Fruit fly (Drosophila melanogaster): ENCODE results near the gene CG43403.

Gene CG43403

DNA sequence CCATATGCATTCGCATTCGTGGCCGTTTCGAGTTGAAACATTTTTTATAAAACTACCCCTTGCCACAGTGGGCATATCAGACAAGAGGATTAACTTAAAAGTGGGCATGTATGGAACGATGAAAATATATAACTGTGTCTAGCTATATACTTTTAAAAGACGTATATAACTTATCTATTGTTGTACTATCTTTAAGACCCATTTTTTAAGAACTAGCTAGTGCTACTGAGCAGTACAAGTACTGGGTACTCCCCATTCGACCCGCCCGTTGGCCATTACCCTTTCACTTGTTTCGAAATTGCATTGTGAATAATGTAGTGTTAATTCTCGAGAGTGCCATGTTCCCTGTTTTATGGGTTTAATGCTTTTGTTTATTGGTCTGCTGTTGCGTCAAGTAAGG is 13.3 kb upstream of the CG43403 start:
- TF ChIP-seq lola (GFP tag; optimal IDR thresholded peaks at IDR 0.05), result no peak
- TF ChIP-seq fru (GFP tag; optimal IDR thresholded peaks at IDR 0.05), result peak; percentile 8
- no peak for TF ChIP-seq Sp1 (GFP tag; optimal IDR thresholded peaks at IDR 0.05)
- TF ChIP-seq OdsH (GFP tag; optimal IDR thresholded peaks at IDR 0.05), result no peak
- TF ChIP-seq Rel (GFP tag; optimal IDR thresholded peaks at IDR 0.05), result no peak
- no peak for TF ChIP-seq Rel (tag; optimal IDR thresholded peaks at IDR 0.05)
- TF ChIP-seq foxo (GFP tag; optimal IDR thresholded peaks at IDR 0.05), result peak in 1 of 2 experiments; percentile 12

DNA sequence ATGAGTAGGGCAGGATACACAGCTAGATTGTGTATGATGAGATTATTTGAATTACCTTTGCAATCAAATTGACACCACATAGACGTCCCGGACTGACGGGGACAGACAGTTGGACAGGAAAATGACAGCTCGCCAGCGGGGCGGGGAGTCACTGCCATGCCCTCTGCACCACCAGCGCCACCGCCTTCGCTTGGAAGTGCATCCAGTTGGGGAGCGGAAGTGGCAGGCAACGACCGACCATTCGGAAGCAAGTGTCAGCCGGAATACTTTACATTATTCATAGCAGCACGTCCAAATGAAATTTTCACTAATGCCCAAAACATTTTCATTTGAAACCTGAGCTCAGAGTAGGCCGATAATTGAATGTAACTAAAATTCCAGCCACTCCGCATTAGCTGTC is 10.3 kb upstream of the CG43403 start, which contains the start of gene CG15395:
CG15395 (plus strand) TSS at position 301 of the 400 bp plus-strand sequence.
- TF ChIP-seq br (GFP tag; optimal IDR thresholded peaks at IDR 0.05) (no peak), Sp1 (GFP tag; optimal IDR thresholded peaks at IDR 0.05) (no peak), psq (GFP tag; optimal IDR thresholded peaks at IDR 0.05) (no peak), Myc (optimal IDR thresholded peaks at IDR 0.05) (no peak), Dif (GFP tag; optimal IDR thresholded peaks at IDR 0.05; ENCODE audit: partially characterized antibody) (no peak), foxo (GFP tag; optimal IDR thresholded peaks at IDR 0.05) (no peak), brk (GFP tag; optimal IDR thresholded peaks at IDR 0.05) (no peak), Vsx2 (GFP tag; optimal IDR thresholded peaks at IDR 0.05; ENCODE audit: partially characterized antibody) (no peak), dmrt93B (GFP tag; optimal IDR thresholded peaks at IDR 0.05) (no peak)

DNA sequence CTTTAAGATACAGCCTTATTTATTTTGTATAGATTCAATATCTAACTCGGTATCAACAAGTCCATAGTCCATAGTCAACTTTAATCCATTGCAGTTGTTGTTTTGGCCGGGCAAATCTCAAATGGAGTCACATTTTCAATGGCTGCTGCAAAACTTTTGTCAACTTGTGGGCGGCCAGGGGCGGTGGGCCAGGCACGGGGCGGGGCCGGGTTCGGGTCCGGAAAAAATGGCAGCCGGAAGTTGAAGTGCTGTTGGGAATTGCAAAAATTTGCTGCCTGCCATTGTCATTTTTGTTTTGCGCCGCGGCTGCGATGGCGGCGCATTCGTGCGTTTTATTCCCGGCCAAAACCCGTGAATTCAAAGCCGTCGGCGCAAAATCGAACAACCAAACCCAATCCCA is 4.0 kb downstream of the CG43403 start:
- TF ChIP-seq CG32264 (GFP tag; optimal IDR thresholded peaks at IDR 0.05), result no peak
- no peak for TF ChIP-seq OdsH (GFP tag; optimal IDR thresholded peaks at IDR 0.05)
- no peak for TF ChIP-seq rgr (GFP tag; optimal IDR thresholded peaks at IDR 0.05)
- peak; percentile 99 for TF ChIP-seq Dfd (GFP tag; optimal IDR thresholded peaks at IDR 0.05)

DNA sequence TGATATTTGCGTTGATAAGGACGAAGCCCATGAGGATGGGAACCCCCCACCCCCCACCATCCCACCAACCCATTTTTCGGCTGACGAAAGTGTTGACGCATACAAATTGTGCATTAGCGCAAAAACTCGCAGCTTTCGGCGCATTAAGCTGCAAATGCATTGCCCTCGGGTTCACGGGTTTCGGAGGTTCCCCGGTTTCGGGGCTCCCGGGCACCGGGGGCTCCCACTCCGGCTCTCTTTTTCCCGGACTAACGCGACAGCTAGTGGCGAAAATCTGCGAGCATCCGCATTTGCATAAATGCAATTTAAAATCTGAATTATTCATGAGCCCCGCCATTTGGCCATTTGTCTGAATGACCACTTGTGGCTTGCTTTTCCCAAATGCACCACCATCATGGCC is 7.5 kb downstream of the CG43403 start:
- TF ChIP-seq dmrt93B (GFP tag; optimal IDR thresholded peaks at IDR 0.05) (no peak), Hr83 (GFP tag; optimal IDR thresholded peaks at IDR 0.05; ENCODE audit: poor library complexity, severe bottlenecking) (no peak), tai (GFP tag; optimal IDR thresholded peaks at IDR 0.05) (no peak), HLH106 (tag; optimal IDR thresholded peaks at IDR 0.05) (no peak), Dfd (GFP tag; optimal IDR thresholded peaks at IDR 0.05) (peak; percentile 91), foxo (GFP tag; optimal IDR thresholded peaks at IDR 0.05) (no peak)

DNA sequence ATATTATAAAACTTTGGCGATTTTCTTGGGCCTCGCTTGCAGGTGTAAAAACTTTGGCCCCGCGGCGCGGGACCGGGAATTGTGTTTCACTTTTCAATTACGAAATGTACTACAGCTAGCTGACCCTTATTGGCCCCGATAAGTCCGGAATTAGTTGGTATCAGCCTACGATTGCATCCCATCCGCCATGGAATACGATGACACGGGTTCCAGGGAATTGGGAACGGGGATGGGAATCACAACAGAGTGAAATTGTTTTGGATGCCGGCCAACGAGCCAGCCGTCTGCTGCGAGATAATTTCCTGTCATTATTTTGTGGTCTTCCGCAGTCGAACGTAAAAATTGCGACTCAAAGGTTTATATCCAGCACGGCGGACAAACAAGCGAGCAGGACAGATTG is 8.8 kb downstream of the CG43403 start:
- no peak for TF ChIP-seq CrebA (GFP tag; optimal IDR thresholded peaks at IDR 0.05; ENCODE audit: borderline replicate concordance)
- TF ChIP-seq Hr83 (GFP tag; optimal IDR thresholded peaks at IDR 0.05; ENCODE audit: poor library complexity, severe bottlenecking), result no peak
- no peak for TF ChIP-seq HLH106 (tag; optimal IDR thresholded peaks at IDR 0.05)
- TF ChIP-seq dmrt93B (GFP tag; optimal IDR thresholded peaks at IDR 0.05), result no peak
- no peak for TF ChIP-seq Hr78 (GFP tag; optimal IDR thresholded peaks at IDR 0.05)
- no peak for TF ChIP-seq psq (GFP tag; optimal IDR thresholded peaks at IDR 0.05)
- no peak for TF ChIP-seq ey (GFP tag; optimal IDR thresholded peaks at IDR 0.05)
- TF ChIP-seq foxo (GFP tag; optimal IDR thresholded peaks at IDR 0.05), result no peak
- no peak for TF ChIP-seq h (GFP tag; optimal IDR thresholded peaks at IDR 0.05)
- TF ChIP-seq usp (GFP tag; optimal IDR thresholded peaks at IDR 0.05), result no peak
- no peak for TF ChIP-seq CG9705 (GFP tag; optimal IDR thresholded peaks at IDR 0.05)
- no peak for TF ChIP-seq woc (GFP tag; optimal IDR thresholded peaks at IDR 0.05)
- no peak for TF ChIP-seq Dif (GFP tag; optimal IDR thresholded peaks at IDR 0.05; ENCODE audit: partially characterized antibody)
- TF ChIP-seq Rel (GFP tag; optimal IDR thresholded peaks at IDR 0.05), result no peak
- TF ChIP-seq Rel (tag; optimal IDR thresholded peaks at IDR 0.05), result no peak
- TF ChIP-seq Dfd (GFP tag; optimal IDR thresholded peaks at IDR 0.05), result no peak
- TF ChIP-seq Jra (GFP tag; optimal IDR thresholded peaks at IDR 0.05), result no peak
- TF ChIP-seq pan (optimal IDR thresholded peaks at IDR 0.05), result no peak
- no peak for TF ChIP-seq rgr (GFP tag; optimal IDR thresholded peaks at IDR 0.05)
- TF ChIP-seq dsf (GFP tag; optimal IDR thresholded peaks at IDR 0.05; ENCODE audit: borderline replicate concordance), result no peak
- no peak for TF ChIP-seq GATAd (GFP tag; optimal IDR thresholded peaks at IDR 0.05)

All from whole organism, wandering third instar larva.